Worm (Caenorhabditis elegans): ENCODE results near the gene clec-10.
A peak's percentile ranks its signal among the peaks of the same experiment; 100 is the strongest.

Gene clec-10

DNA sequence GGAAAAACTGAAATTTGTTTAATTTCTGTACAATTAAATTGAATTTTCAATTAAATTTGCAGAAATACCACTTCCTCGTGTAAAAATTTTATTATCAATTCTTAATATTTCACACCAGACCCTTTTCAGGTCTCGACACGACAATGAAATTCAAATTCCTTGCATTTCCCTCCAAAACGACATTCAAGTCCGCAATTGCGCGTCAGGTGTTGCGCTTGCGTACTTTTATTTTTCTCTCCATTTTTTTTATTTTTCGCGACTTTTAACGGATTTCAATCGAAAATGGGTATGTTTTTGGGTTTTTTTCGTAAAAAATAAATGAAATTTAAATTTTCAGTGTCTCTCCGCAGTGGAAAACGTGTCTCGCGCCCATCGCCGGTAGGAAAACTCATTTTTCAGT is 16.5 kb upstream of the clec-10 start, which contains the start of gene C03H5.3:
TSS of gene C03H5.3 (plus strand) at position 132 of the 400 bp plus-strand sequence.
- no peak for TF ChIP-seq pqm-1 (tag; optimal IDR thresholded peaks at IDR 0.05)
- TF ChIP-seq unc-62 (GFP tag; optimal IDR thresholded peaks at IDR 0.05) = no peak
- TF ChIP-seq pha-4 (tag; optimal IDR thresholded peaks at IDR 0.05) = no peak
- peak; percentile 25 for TF ChIP-seq nhr-23 (tag; optimal IDR thresholded peaks at IDR 0.05)
- TF ChIP-seq nhr-28 (tag; optimal IDR thresholded peaks at IDR 0.05) = no peak
- TF ChIP-seq snpc-4 (tag; optimal IDR thresholded peaks at IDR 0.05) = no peak
- TF ChIP-seq hmg-11 (tag; optimal IDR thresholded peaks at IDR 0.05) = peak; percentile 45
- TF ChIP-seq ceh-16 (tag; optimal IDR thresholded peaks at IDR 0.05) = no peak
- TF ChIP-seq nfya-1 (tag; optimal IDR thresholded peaks at IDR 0.05; ENCODE audit: insufficient read depth) = peak; percentile 53
- no peak for TF ChIP-seq fkh-2 (tag; optimal IDR thresholded peaks at IDR 0.05)
- no peak for TF ChIP-seq nhr-76 (tag; optimal IDR thresholded peaks at IDR 0.05)
- peak; percentile 65 for TF ChIP-seq lin-15B (tag; optimal IDR thresholded peaks at IDR 0.05)
- no peak for TF ChIP-seq nhr-25 (tag; optimal IDR thresholded peaks at IDR 0.05)
- no peak for TF ChIP-seq nhr-67 (tag; optimal IDR thresholded peaks at IDR 0.05)
- no peak for TF ChIP-seq unc-39 (tag; optimal IDR thresholded peaks at IDR 0.05)
- TF ChIP-seq aly-2 (tag; optimal IDR thresholded peaks at IDR 0.05) = no peak

DNA sequence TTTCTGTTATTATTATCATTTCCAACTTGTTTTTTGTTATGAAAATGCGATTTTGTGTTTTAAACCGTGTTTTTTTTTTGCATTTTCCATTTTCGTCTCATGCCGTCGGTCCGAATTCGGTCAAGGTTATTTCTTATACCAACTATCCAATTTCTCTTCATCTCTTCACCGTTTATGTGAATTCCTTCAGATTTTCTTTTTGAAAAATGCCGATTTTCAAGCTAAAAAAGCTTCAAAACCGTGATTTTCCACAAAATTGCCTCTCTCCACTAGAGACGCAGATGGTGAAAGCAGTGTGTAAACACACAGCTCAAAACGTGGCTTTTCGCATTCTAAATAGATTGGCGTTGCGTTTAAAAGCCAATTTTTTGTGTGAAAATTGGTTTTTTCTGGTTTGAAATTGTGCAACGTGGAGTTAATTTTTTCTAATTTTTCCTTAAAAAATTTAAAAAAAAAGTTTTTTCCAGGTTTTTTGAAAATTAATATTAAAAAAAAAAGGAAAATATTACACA is 14.6 kb upstream of the clec-10 start:
- TF ChIP-seq eor-1 (tag; optimal IDR thresholded peaks at IDR 0.05) = no peak
- peak; percentile 12 for TF ChIP-seq elt-2 (tag; optimal IDR thresholded peaks at IDR 0.05)

DNA sequence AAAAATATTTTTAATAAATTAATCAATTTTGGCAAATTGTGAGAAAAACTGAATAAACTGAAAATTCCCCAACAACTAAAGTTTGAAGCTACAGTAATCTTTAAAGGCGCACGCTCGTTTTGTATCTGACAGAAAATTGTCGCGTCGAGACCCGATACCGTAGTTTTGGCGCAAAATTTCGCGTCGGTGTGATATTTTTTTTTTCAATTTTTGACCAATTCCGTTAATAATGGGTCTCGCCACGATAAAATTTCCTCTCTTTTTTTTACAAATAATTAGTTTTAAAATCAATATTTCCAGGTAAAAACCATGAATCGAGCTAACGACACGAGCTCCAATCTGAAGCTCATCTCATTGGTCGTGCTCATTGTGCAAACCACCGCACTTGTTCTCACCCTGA is 13.9 kb upstream of the clec-10 start, which contains the start of gene nstp-4:
TSS of gene nstp-4 (plus strand) at position 301 of the 400 bp plus-strand sequence.
- no peak for TF ChIP-seq nhr-43 (tag; optimal IDR thresholded peaks at IDR 0.05; ENCODE audit: poor library complexity, severe bottlenecking)
- TF ChIP-seq nhr-23 (tag; optimal IDR thresholded peaks at IDR 0.05) = no peak
- TF ChIP-seq sea-2 (GFP tag; optimal IDR thresholded peaks at IDR 0.05) = no peak
- TF ChIP-seq nhr-77 (tag; optimal IDR thresholded peaks at IDR 0.05) = no peak
- TF ChIP-seq aly-2 (tag; optimal IDR thresholded peaks at IDR 0.05) = no peak
- no peak for TF ChIP-seq elt-3 (tag; optimal IDR thresholded peaks at IDR 0.05)
- TF ChIP-seq skn-1 (tag; optimal IDR thresholded peaks at IDR 0.05) = no peak

DNA sequence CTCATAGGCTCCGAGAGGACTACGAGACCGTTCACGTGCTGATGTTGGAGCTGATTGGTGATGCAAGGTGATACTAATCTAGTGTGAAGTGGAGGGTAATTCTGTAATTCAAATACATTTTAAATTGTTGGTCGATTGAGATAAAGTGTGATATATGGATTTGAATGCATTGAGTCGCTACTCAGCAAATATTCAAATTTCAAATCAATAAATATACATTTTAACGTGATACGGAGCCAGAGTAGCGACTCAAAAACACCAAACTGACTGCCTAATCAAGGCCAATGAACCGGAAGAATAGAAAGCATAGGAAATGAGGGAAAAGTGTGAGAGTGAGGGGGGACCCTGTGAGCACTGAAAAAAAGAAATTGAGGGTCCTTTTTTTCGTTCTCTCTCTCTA is 3.2 kb upstream of the clec-10 start, which contains the start of gene C03H5.6:
TSS of gene C03H5.6 (minus strand) at position 101 of the 400 bp plus-strand sequence.
- TF ChIP-seq jun-1 (tag; optimal IDR thresholded peaks at IDR 0.05) (no peak), skn-1 (tag; optimal IDR thresholded peaks at IDR 0.05) (no peak), pha-4 (tag; optimal IDR thresholded peaks at IDR 0.05) (no peak), unc-39 (tag; optimal IDR thresholded peaks at IDR 0.05) (no peak), tbx-2 (tag; optimal IDR thresholded peaks at IDR 0.05) (no peak), lin-15B (tag; optimal IDR thresholded peaks at IDR 0.05) (no peak), ZK546.5 (tag; optimal IDR thresholded peaks at IDR 0.05) (no peak), nhr-25 (tag; optimal IDR thresholded peaks at IDR 0.05) (no peak), unc-62 (GFP tag; optimal IDR thresholded peaks at IDR 0.05) (no peak), elt-1 (tag; optimal IDR thresholded peaks at IDR 0.05) (no peak), mdl-1 (tag; optimal IDR thresholded peaks at IDR 0.05) (no peak), fkh-2 (tag; optimal IDR thresholded peaks at IDR 0.05) (no peak), ztf-11 (tag; optimal IDR thresholded peaks at IDR 0.05) (no peak), nhr-67 (tag; optimal IDR thresholded peaks at IDR 0.05) (no peak), nhr-76 (tag; optimal IDR thresholded peaks at IDR 0.05) (no peak), nhr-28 (tag; optimal IDR thresholded peaks at IDR 0.05) (no peak)

DNA sequence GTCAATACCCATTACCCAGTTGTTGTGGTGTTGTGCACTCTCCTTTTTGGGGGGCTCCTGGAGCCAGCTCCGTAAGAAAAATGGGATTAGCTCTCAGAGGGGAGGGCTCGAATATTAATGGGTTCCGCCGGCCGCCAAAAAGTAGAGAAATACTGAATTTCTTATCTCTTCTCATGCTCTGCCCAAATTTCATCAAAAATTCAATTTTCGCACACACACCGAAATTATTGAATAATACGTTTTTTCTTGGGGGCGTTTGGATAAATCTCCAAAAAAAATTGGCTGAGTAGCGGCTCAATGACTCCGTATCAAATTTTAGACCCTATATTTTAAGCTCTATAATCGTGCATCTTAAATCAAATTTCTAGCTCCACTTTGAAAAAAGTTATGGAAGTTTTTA is 2.3 kb upstream of the clec-10 start:
- peak; percentile 1 for TF ChIP-seq egl-5 (tag; optimal IDR thresholded peaks at IDR 0.05)
- peak; percentile 41 for TF ChIP-seq lin-39 (tag; optimal IDR thresholded peaks at IDR 0.05)
- TF ChIP-seq fos-1 (tag; optimal IDR thresholded peaks at IDR 0.05) = no peak

ce11 chrII:401211-401610 is 1.3 kb upstream of the clec-10 start:
- TF ChIP-seq jun-1 (tag; optimal IDR thresholded peaks at IDR 0.05) (no peak), nfya-1 (tag; optimal IDR thresholded peaks at IDR 0.05; ENCODE audit: insufficient read depth) (peak; percentile 57), lin-15B (tag; optimal IDR thresholded peaks at IDR 0.05) (peak; percentile 8), lin-39 (tag; optimal IDR thresholded peaks at IDR 0.05) (peak; percentile 20), fkh-2 (tag; optimal IDR thresholded peaks at IDR 0.05) (no peak), fkh-10 (GFP tag; optimal IDR thresholded peaks at IDR 0.05) (peak; percentile 46), hmg-11 (tag; optimal IDR thresholded peaks at IDR 0.05) (peak; percentile 77)

Data from whole organism, L3 larva.